Fruit fly (Drosophila melanogaster) whole organism, embryonic: Measurements from ENCODE around the gene Sgf11.
A peak's percentile ranks its signal among the peaks of the same experiment; 100 is the strongest.

Source experiments
- Abd-B ChIP-seq: fragments of 200-800 bp; sonication (Bioruptor generic); optimal IDR thresholded peaks from 2 replicates; lab custom pipeline; 2018; ENCODE audit warnings: missing biosample characterization, mild to moderate bottlenecking, missing genetic modification characterization, moderate library complexity
- Atf-2 ChIP-seq: fragments of 200-800 bp; sonication (Bioruptor generic); optimal IDR thresholded peaks from 2 replicates; lab custom pipeline; 2016; ENCODE audit warnings: missing biosample characterization, missing genetic modification characterization
- C15 ChIP-seq: fragments of 200-800 bp; sonication (Bioruptor generic); IDR thresholded peaks from 3 replicates; pipeline ENCODE4 v1.3.6; 2022; ENCODE audit warnings: missing biosample characterization, missing genetic modification characterization
- CG10543 ChIP-seq: fragments of 200-800 bp; sonication (Bioruptor generic); optimal IDR thresholded peaks from 3 replicates; lab custom pipeline; 2017; ENCODE audit warnings: missing biosample characterization, mild to moderate bottlenecking, missing genetic modification characterization, moderate library complexity
- CG15696 ChIP-seq: fragments of 200-800 bp; sonication (Bioruptor generic); optimal IDR thresholded peaks from 2 replicates; lab custom pipeline; 2019; ENCODE audit warnings: missing biosample characterization, mild to moderate bottlenecking, missing genetic modification characterization, moderate library complexity
- CG17359 ChIP-seq: fragments of 200-800 bp; sonication (Bioruptor generic); optimal IDR thresholded peaks from 3 replicates; lab custom pipeline; 2018; ENCODE audit warnings: missing biosample characterization, mild to moderate bottlenecking, missing genetic modification characterization, moderate library complexity
- CG17829 ChIP-seq: fragments of 200-800 bp; optimal IDR thresholded peaks from 2 replicates; lab custom pipeline; 2019; ENCODE audit warnings: missing biosample characterization, mild to moderate bottlenecking, missing genetic modification characterization, moderate library complexity
- CG1792 ChIP-seq: fragments of 200-800 bp; sonication (Bioruptor generic); optimal IDR thresholded peaks from 2 replicates; lab custom pipeline; 2016; ENCODE audit warnings: missing biosample characterization, missing genetic modification characterization
- CG2875 ChIP-seq: fragments of 200-800 bp; sonication (Bioruptor generic); optimal IDR thresholded peaks from 2 replicates; lab custom pipeline; 2017; ENCODE audit warnings: missing biosample characterization, mild to moderate bottlenecking, missing genetic modification characterization, missing genetic modification reagents
- CG3163 ChIP-seq: fragments of 200-800 bp; sonication (Bioruptor generic); optimal IDR thresholded peaks from 3 replicates; lab custom pipeline; 2016; ENCODE audit warnings: missing biosample characterization, missing genetic modification characterization
- CG3847 ChIP-seq: fragments of 200-800 bp; sonication (Bioruptor generic); IDR thresholded peaks from 2 replicates; pipeline ENCODE4 v1.3.6; 2022; ENCODE audit warnings: missing biosample characterization, missing genetic modification characterization
- CG4820 ChIP-seq: fragments of 200-800 bp; sonication (Bioruptor generic); optimal IDR thresholded peaks from 3 replicates; lab custom pipeline; 2016; ENCODE audit warnings: missing biosample characterization, missing genetic modification characterization
- CG5180 ChIP-seq: fragments of 200-800 bp; sonication (Bioruptor generic); optimal IDR thresholded peaks from 3 replicates; lab custom pipeline; 2017; ENCODE audit warnings: missing biosample characterization, missing genetic modification characterization, mild to moderate bottlenecking, moderate library complexity, missing genetic modification reagents
- CG6175 ChIP-seq: fragments of 200-800 bp; sonication (Bioruptor generic); IDR thresholded peaks from 3 replicates; pipeline ENCODE4 v1.3.6; 2022; ENCODE audit warnings: missing biosample characterization, missing genetic modification characterization
- CG9817 ChIP-seq: fragments of 200-800 bp; sonication (Bioruptor generic); optimal IDR thresholded peaks from 2 replicates; lab custom pipeline; 2018; ENCODE audit warnings: missing biosample characterization, mild to moderate bottlenecking, missing genetic modification characterization, moderate library complexity
- Doc2 ChIP-seq: fragments of 200-800 bp; sonication (Bioruptor generic); IDR thresholded peaks from 2 replicates; pipeline ENCODE4 v1.3.6; 2022; ENCODE audit warnings: missing biosample characterization, missing genetic modification characterization
- Ets65A ChIP-seq: fragments of 200-800 bp; sonication (Bioruptor generic); peaks from one replicate; lab custom pipeline; 2016; ENCODE audit warnings: missing biosample characterization, missing genetic modification characterization
- Lim3 ChIP-seq: fragments of 200-800 bp; sonication (Bioruptor generic); IDR thresholded peaks from 2 replicates; pipeline ENCODE4 v1.3.6; 2022; ENCODE audit warnings: missing biosample characterization, missing genetic modification characterization
- Max ChIP-seq: fragments of 200-800 bp; sonication (Bioruptor generic); optimal IDR thresholded peaks from 2 replicates; lab custom pipeline; 2016; ENCODE audit warnings: missing biosample characterization, mild to moderate bottlenecking, missing genetic modification characterization
- Mrtf ChIP-seq: fragments of 200-800 bp; sonication (Bioruptor generic); IDR thresholded peaks from 3 replicates; pipeline ENCODE4 v1.3.6; 2022; ENCODE audit warnings: missing biosample characterization, missing genetic modification characterization
- NK7.1 ChIP-seq: fragments of 200-800 bp; sonication (Bioruptor generic); optimal IDR thresholded peaks from 3 replicates; lab custom pipeline; 2016; ENCODE audit warnings: missing biosample characterization, missing genetic modification characterization
- Six4 ChIP-seq: fragments of 200-800 bp; sonication (Bioruptor generic); optimal IDR thresholded peaks from 2 replicates; lab custom pipeline; 2016; ENCODE audit warnings: missing biosample characterization, missing genetic modification characterization
- Spps ChIP-seq: fragments of 200-800 bp; sonication (Bioruptor generic); optimal IDR thresholded peaks from 2 replicates; lab custom pipeline; 2018; ENCODE audit warnings: missing biosample characterization, mild to moderate bottlenecking, missing genetic modification characterization
- Ssrp ChIP-seq: fragments of 200-800 bp; sonication (Bioruptor generic); optimal IDR thresholded peaks from 2 replicates; lab custom pipeline; 2018; ENCODE audit warnings: missing biosample characterization, mild to moderate bottlenecking, missing genetic modification characterization, moderate library complexity
- TFAM ChIP-seq: fragments of 200-800 bp; sonication (Bioruptor generic); optimal IDR thresholded peaks from 2 replicates; lab custom pipeline; 2017; ENCODE audit warnings: missing biosample characterization, missing genetic modification characterization, inconsistent platforms
- abd-A ChIP-seq: fragments of 200-800 bp; sonication (Bioruptor generic); optimal IDR thresholded peaks from 3 replicates; lab custom pipeline; 2019; ENCODE audit warnings: missing biosample characterization, mild to moderate bottlenecking, missing genetic modification characterization, moderate library complexity
- ac ChIP-seq: fragments of 200-800 bp; sonication (Bioruptor generic); optimal IDR thresholded peaks from 3 replicates; lab custom pipeline; 2017; ENCODE audit warnings: missing biosample characterization, mild to moderate bottlenecking, missing genetic modification characterization
- ara ChIP-seq: fragments of 200-800 bp; sonication (Bioruptor generic); IDR thresholded peaks from 2 replicates; pipeline ENCODE4 v1.3.6; 2022; ENCODE audit warnings: missing biosample characterization, missing genetic modification characterization
- bab2 ChIP-seq: fragments of 200-800 bp; sonication (Bioruptor generic); optimal IDR thresholded peaks from 2 replicates; lab custom pipeline; 2016; ENCODE audit warnings: missing biosample characterization, missing genetic modification characterization
- bigmax ChIP-seq: fragments of 200-800 bp; sonication (Bioruptor generic); optimal IDR thresholded peaks from 2 replicates; lab custom pipeline; 2018; ENCODE audit warnings: missing biosample characterization, mild to moderate bottlenecking, missing genetic modification characterization
- bsh ChIP-seq, 2 experiments: fragments of 200-800 bp; sonication (Bioruptor generic); optimal IDR thresholded peaks; 2 replicates each; lab custom pipeline; 2017 to 2018; ENCODE audit warnings: mild to moderate bottlenecking in 2 of 2, missing biosample characterization in 2 of 2, missing genetic modification characterization in 2 of 2, moderate library complexity in 1 of 2
- corto ChIP-seq: fragments of 200-800 bp; sonication (Bioruptor generic); optimal IDR thresholded peaks from 2 replicates; lab custom pipeline; 2016; ENCODE audit warnings: missing biosample characterization, mild to moderate bottlenecking, missing genetic modification characterization, moderate library complexity
- dan ChIP-seq: fragments of 200-800 bp; sonication (Bioruptor generic); IDR thresholded peaks from 2 replicates; pipeline ENCODE4 v1.3.6; 2022; ENCODE audit warnings: missing biosample characterization, missing genetic modification characterization
- dmrt11E ChIP-seq: fragments of 200-800 bp; sonication (Bioruptor generic); optimal IDR thresholded peaks from 3 replicates; lab custom pipeline; 2018; ENCODE audit warnings: missing biosample characterization, mild to moderate bottlenecking, missing genetic modification characterization, moderate library complexity
- fd64A ChIP-seq: fragments of 200-800 bp; sonication (Bioruptor generic); optimal IDR thresholded peaks from 3 replicates; lab custom pipeline; 2018; ENCODE audit warnings: missing biosample characterization, mild to moderate bottlenecking, missing genetic modification characterization
- kah ChIP-seq: fragments of 200-800 bp; sonication (Bioruptor generic); optimal IDR thresholded peaks from 2 replicates; lab custom pipeline; 2018; ENCODE audit warnings: missing biosample characterization, mild to moderate bottlenecking, missing genetic modification characterization
- kay ChIP-seq: fragments of 200-800 bp; sonication (Bioruptor generic); optimal IDR thresholded peaks from 2 replicates; lab custom pipeline; 2016; ENCODE audit warnings: missing biosample characterization, missing genetic modification characterization
- klu ChIP-seq: fragments of 200-800 bp; sonication (Bioruptor generic); IDR thresholded peaks from 2 replicates; pipeline ENCODE4 v1.3.6; 2022; ENCODE audit warnings: missing biosample characterization, missing genetic modification characterization
- lola ChIP-seq, 3 experiments: fragments of >200 bp in 2 of 3; fragments of 200-800 bp in 1 of 3; sonication (Bioruptor generic) in 1 of 3; optimal IDR thresholded peaks; 2 replicates each; lab custom pipeline; 2017 to 2019; ENCODE audit warnings: missing biosample characterization in 3 of 3, missing genetic modification characterization in 3 of 3, mild to moderate bottlenecking in 1 of 3, moderate library complexity in 1 of 3
- maf-S ChIP-seq: fragments of 200-800 bp; sonication (Bioruptor generic); optimal IDR thresholded peaks from 2 replicates; lab custom pipeline; 2016; ENCODE audit warnings: missing biosample characterization, missing genetic modification characterization
- mam ChIP-seq: fragments of 200-800 bp; sonication (Bioruptor generic); optimal IDR thresholded peaks from 3 replicates; lab custom pipeline; 2016; ENCODE audit warnings: missing biosample characterization, missing genetic modification characterization
- mld ChIP-seq: fragments of 200-800 bp; sonication (Bioruptor generic); IDR thresholded peaks from 3 replicates; pipeline ENCODE4 v1.3.6; 2022; ENCODE audit warnings: missing biosample characterization, missing genetic modification characterization; ENCODE audit not compliant: partially characterized antibody
- nom ChIP-seq: fragments of 200-800 bp; sonication (Bioruptor generic); optimal IDR thresholded peaks from 2 replicates; lab custom pipeline; 2017; ENCODE audit warnings: missing biosample characterization, missing genetic modification characterization, mild to moderate bottlenecking, moderate library complexity, missing genetic modification reagents
- pb ChIP-seq: fragments of 200-800 bp; sonication (Bioruptor generic); optimal IDR thresholded peaks from 3 replicates; lab custom pipeline; 2016; ENCODE audit warnings: missing biosample characterization, missing genetic modification characterization
- pfk ChIP-seq: fragments of 200-800 bp; sonication (Bioruptor generic); optimal IDR thresholded peaks from 2 replicates; lab custom pipeline; 2018; ENCODE audit warnings: missing biosample characterization, mild to moderate bottlenecking, missing genetic modification characterization, moderate library complexity
- seq ChIP-seq: fragments of 200-800 bp; sonication (Bioruptor generic); IDR thresholded peaks from 2 replicates; pipeline ENCODE4 v1.3.6; 2022; ENCODE audit warnings: missing biosample characterization, missing genetic modification characterization
- sima ChIP-seq: fragments of 200-800 bp; sonication (Bioruptor generic); optimal IDR thresholded peaks from 2 replicates; lab custom pipeline; 2016; ENCODE audit warnings: missing biosample characterization, missing genetic modification characterization
- slbo ChIP-seq: fragments of 200-800 bp; sonication (Bioruptor generic); IDR thresholded peaks from 2 replicates; pipeline ENCODE4 v1.3.6; 2022; ENCODE audit warnings: missing biosample characterization, missing genetic modification characterization
- sug ChIP-seq: fragments of 200-800 bp; optimal IDR thresholded peaks from 2 replicates; lab custom pipeline; 2019; ENCODE audit warnings: missing biosample characterization, mild to moderate bottlenecking, missing genetic modification characterization, moderate library complexity
- tin ChIP-seq: fragments of 200-800 bp; sonication (Bioruptor generic); optimal IDR thresholded peaks from 3 replicates; lab custom pipeline; 2016; ENCODE audit warnings: missing biosample characterization, missing genetic modification characterization
- z ChIP-seq: fragments of 200-800 bp; sonication (Bioruptor generic); IDR thresholded peaks from 3 replicates; pipeline ENCODE4 v1.3.6; 2022; ENCODE audit warnings: missing biosample characterization, missing genetic modification characterization
- zen ChIP-seq: fragments of 200-800 bp; sonication (Bioruptor generic); optimal IDR thresholded peaks from 3 replicates; lab custom pipeline; 2018; ENCODE audit warnings: missing biosample characterization, mild to moderate bottlenecking, missing genetic modification characterization, moderate library complexity

Gene Sgf11

DNA sequence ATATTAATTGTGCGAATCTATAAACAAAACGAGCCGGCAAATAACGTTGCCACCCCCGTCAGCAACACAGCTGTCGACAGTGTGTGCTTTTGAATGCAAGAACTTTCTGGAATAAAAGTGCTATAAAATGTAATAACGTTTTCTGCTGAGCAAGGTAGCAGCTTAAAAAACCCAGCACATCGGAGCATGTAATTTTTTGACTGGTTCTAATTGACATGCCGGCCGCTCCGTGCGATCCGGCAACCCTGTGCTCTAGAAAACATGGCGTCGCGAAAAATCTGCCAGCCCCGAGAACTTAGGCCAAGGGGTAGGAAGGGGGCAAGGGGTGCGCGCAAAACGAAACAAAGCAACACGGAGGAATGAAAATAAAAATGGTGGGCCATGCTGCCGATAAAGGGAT is 9.4 kb downstream of the Sgf11 start (continued):
- TF ChIP-seq CG10543 (GFP tag; lab: Kevin White, UChicago) = no peak
- no peak for TF ChIP-seq bsh (GFP tag; optimal IDR thresholded peaks at IDR 0.05; lab: Kevin White, UChicago)
- TF ChIP-seq sug (tag; lab: Kevin White, UChicago) = peak; percentile 9
- no peak for TF ChIP-seq dan (GFP tag; lab: Robert Waterston, UW)
- no peak; the same call in 1 of the 2 replicates for TF ChIP-seq seq (GFP tag; lab: Robert Waterston, UW)
- TF ChIP-seq nom (GFP tag; lab: Kevin White, UChicago) = peak; percentile 56
- peak; percentile 51 for TF ChIP-seq Max (GFP tag; lab: Kevin White, UChicago)
- no peak for TF ChIP-seq bab2
- no peak for TF ChIP-seq kay (GFP tag; lab: Kevin White, UChicago)
- TF ChIP-seq klu = no peak
- no peak for TF ChIP-seq Ets65A
- no peak for TF ChIP-seq pb
- TF ChIP-seq bigmax (GFP tag; lab: Kevin White, UChicago) = peak; percentile 64
- TF ChIP-seq Ssrp (tag; lab: Kevin White, UChicago) = no peak
- no peak for TF ChIP-seq dmrt11E (tag; lab: Kevin White, UChicago)
- TF ChIP-seq zen (tag; lab: Kevin White, UChicago) = no peak
- TF ChIP-seq NK7.1 (GFP tag; lab: Kevin White, UChicago) = no peak
- 0 out of 2 replicates have a peak, but pooled peaks have one; percentile 20 for TF ChIP-seq slbo (GFP tag; lab: Robert Waterston, UW)
- TF ChIP-seq CG2875 (GFP tag; lab: Kevin White, UChicago) = no peak
- no peak for TF ChIP-seq CG6175 (GFP tag; lab: Robert Waterston, UW)
- TF ChIP-seq Abd-B (GFP tag; lab: Kevin White, UChicago) = no peak
- no peak for TF ChIP-seq ac
- no peak for TF ChIP-seq Doc2
- TF ChIP-seq corto (GFP tag; lab: Kevin White, UChicago) = no peak
- no peak for TF ChIP-seq Six4 (GFP tag; lab: Kevin White, UChicago)
- peak; percentile 61 for TF ChIP-seq CG3847
- TF ChIP-seq abd-A = no peak
- TF ChIP-seq Lim3 = no peak
- no peak for TF ChIP-seq Mrtf (GFP tag; lab: Robert Waterston, UW)
- no peak for TF ChIP-seq CG15696
- no peak for TF ChIP-seq mld (GFP tag; lab: Robert Waterston, UW)
- TF ChIP-seq maf-S = no peak
- TF ChIP-seq mam (GFP tag; lab: Kevin White, UChicago) = peak; percentile 32
- TF ChIP-seq lola (GFP tag; optimal IDR thresholded peaks at IDR 0.05; lab: Kevin White, UChicago) = no peak
- no peak for TF ChIP-seq kah (GFP tag; lab: Kevin White, UChicago)
- no peak for TF ChIP-seq TFAM (GFP tag; lab: Kevin White, UChicago)
- no peak for TF ChIP-seq ara (GFP tag; lab: Robert Waterston, UW)
- no peak for TF ChIP-seq CG9817
- no peak for TF ChIP-seq CG3163 (GFP tag; lab: Kevin White, UChicago)
- no peak for TF ChIP-seq Atf-2 (GFP tag; lab: Kevin White, UChicago)
- TF ChIP-seq CG4820 (GFP tag; lab: Kevin White, UChicago) = no peak
- no peak for TF ChIP-seq z (GFP tag; lab: Robert Waterston, UW)
- TF ChIP-seq pfk (GFP tag; lab: Kevin White, UChicago) = no peak
- no peak for TF ChIP-seq C15 (GFP tag; lab: Robert Waterston, UW)
- TF ChIP-seq CG17359 (tag; lab: Kevin White, UChicago) = no peak
- TF ChIP-seq CG1792 (GFP tag; lab: Kevin White, UChicago) = no peak
- no peak for TF ChIP-seq fd64A (GFP tag; lab: Kevin White, UChicago)
- TF ChIP-seq Spps (tag; lab: Kevin White, UChicago) = no peak
- no peak for TF ChIP-seq tin (GFP tag; lab: Kevin White, UChicago)
- no peak for TF ChIP-seq CG17829
- no peak for TF ChIP-seq sima
- TF ChIP-seq CG5180 (GFP tag; lab: Kevin White, UChicago) = no peak
